Fruit fly (Drosophila melanogaster): Measurements from ENCODE around the gene Drak.
A peak's percentile ranks its signal among the peaks of the same experiment; 100 is the strongest.

Drak gene

DNA sequence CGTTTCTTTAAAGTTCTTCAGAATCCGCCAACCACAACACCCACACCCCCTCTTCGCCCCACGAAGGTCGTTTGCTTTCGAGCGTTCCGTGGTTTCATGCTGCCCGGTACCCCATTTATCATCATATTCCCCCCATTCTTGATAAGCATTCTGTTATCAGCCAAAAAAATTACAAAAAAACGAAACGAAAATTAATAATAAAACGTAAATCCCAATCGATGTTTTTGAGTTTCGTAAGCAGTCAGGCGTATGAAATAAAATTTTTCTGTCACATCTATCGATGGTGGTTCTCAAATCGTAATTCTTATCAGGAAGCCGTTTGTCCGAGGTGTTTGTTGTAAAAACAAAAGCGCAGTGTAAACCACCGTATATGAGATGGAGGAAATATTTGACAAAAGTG lies 2.5 kb downstream of the Drak start (continued):
- TF ChIP-seq CG14441 (GFP tag; IDR thresholded peaks at IDR 0.05) = 0 out of 2 replicates have a peak, but pooled peaks have one; percentile 21
- no peak for TF ChIP-seq kni (GFP tag; optimal IDR thresholded peaks at IDR 0.05)
- no peak for TF ChIP-seq CG7556 (GFP tag; optimal IDR thresholded peaks at IDR 0.05)
- TF ChIP-seq CG10321 (GFP tag; IDR thresholded peaks at IDR 0.05) = no peak
- TF ChIP-seq CG7372 (GFP tag; IDR thresholded peaks at IDR 0.05) = no peak
- TF ChIP-seq GATAe (GFP tag; conservative IDR thresholded peaks at IDR 0.05) = 0 out of 2 replicates have a peak, but pooled peaks have one; percentile 18
- TF ChIP-seq HLH4C (GFP tag; IDR thresholded peaks at IDR 0.05; ENCODE audit: partially characterized antibody) = no peak
- TF ChIP-seq cg (GFP tag; optimal IDR thresholded peaks at IDR 0.05) = no peak
- TF ChIP-seq Opbp (GFP tag; IDR thresholded peaks at IDR 0.05; ENCODE audit: partially characterized antibody) = no peak
- TF ChIP-seq CG14860 (GFP tag; IDR thresholded peaks at IDR 0.05; ENCODE audit: partially characterized antibody) = no peak
- TF ChIP-seq CG12659 (GFP tag; optimal IDR thresholded peaks at IDR 0.05) = no peak
- no peak for TF ChIP-seq CG3281 (GFP tag; optimal IDR thresholded peaks at IDR 0.05)
- no peak for TF ChIP-seq CG2129 (GFP tag; IDR thresholded peaks at IDR 0.05; ENCODE audit: partially characterized antibody)
- peak; percentile 36 for TF ChIP-seq grn (GFP tag; optimal IDR thresholded peaks at IDR 0.05)
- no peak for TF ChIP-seq CG12769 (tag; optimal IDR thresholded peaks at IDR 0.05)
- no peak for TF ChIP-seq Nf-YB (GFP tag; optimal IDR thresholded peaks at IDR 0.05)
- TF ChIP-seq Fer3 (tag; optimal IDR thresholded peaks at IDR 0.05) = no peak
- no peak for TF ChIP-seq CG15269 (tag; optimal IDR thresholded peaks at IDR 0.05)
- TF ChIP-seq CG10979 (tag; optimal IDR thresholded peaks at IDR 0.05) = no peak
- no peak for TF ChIP-seq CG2712 (tag; optimal IDR thresholded peaks at IDR 0.05)
- TF ChIP-seq CG16779 (GFP tag; IDR thresholded peaks at IDR 0.05) = no peak
- TF ChIP-seq chm (GFP tag; IDR thresholded peaks at IDR 0.05) = no peak

DNA sequence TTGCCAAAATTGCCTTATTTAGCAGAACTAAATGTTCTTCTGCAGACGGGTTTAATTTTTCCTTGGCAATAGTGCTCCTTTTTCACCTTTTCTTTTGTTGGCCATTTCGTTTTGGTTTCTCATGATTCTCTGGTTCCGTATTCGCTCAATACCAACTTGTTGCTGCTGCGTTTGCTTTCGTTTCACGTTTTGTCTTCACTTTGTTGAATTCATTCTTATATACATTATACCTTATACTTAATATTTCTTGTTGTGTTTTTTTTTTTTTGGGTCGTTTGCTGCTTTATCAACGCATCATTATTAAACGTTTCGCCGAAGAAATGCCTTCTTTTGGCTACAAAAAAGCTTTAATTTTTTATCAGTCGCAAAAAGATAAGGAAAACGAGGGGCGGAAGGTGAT lies 3.3 kb downstream of the Drak start:
- TF ChIP-seq lbe (GFP tag; optimal IDR thresholded peaks at IDR 0.05) (peak; percentile 14), CG1792 (GFP tag; optimal IDR thresholded peaks at IDR 0.05) (no peak), vfl (GFP tag; optimal IDR thresholded peaks at IDR 0.05) (no peak), Elba2 (GFP tag; optimal IDR thresholded peaks at IDR 0.05) (no peak)

DNA sequence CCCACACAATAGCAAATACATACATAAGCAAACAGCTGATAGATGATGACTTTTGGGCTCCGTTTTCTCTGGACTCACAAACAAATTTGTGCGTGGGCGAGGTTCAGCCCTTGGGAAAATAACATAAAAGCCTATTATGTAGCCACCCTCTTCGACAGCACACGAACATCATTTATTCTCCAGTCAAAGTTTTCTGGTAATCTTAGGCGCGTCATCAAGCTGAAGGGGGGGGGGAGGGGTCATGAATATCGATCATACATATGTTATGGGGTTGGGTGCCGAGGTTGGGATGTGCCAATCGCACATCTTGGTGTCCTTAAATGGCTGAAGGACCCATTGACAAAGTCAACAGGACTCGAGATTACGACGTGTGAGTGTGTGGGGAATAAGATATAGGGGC lies 5.2 kb downstream of the Drak start:
- TF ChIP-seq crol (GFP tag; IDR thresholded peaks at IDR 0.05) = peak; percentile 34; the same call in 1 of the 2 replicates
- 0 out of 3 replicates have a peak, but pooled peaks have one; percentile 23 for TF ChIP-seq sr (GFP tag; IDR thresholded peaks at IDR 0.05)
- TF ChIP-seq scrt (GFP tag; optimal IDR thresholded peaks at IDR 0.05) = peak; percentile 10
- peak in 1 of 2 experiments; percentile 22 for TF ChIP-seq crp (GFP tag; optimal IDR thresholded peaks at IDR 0.05)
- TF ChIP-seq CG13624 (GFP tag; optimal IDR thresholded peaks at IDR 0.05) = no peak
- peak; percentile 59 for TF ChIP-seq onecut (GFP tag; IDR thresholded peaks at IDR 0.05)
- peak; percentile 3 for TF ChIP-seq CG18599 (GFP tag; optimal IDR thresholded peaks at IDR 0.05)
- TF ChIP-seq mirr (GFP tag; optimal IDR thresholded peaks at IDR 0.05) = peak; percentile 17
- TF ChIP-seq Hr51 (GFP tag; optimal IDR thresholded peaks at IDR 0.05) = peak in 1 of 2 experiments; percentile 35
- no peak for TF ChIP-seq CG7556 (GFP tag; optimal IDR thresholded peaks at IDR 0.05)
- TF ChIP-seq abd-A (tag; optimal IDR thresholded peaks at IDR 0.05) = peak; percentile 96
- no peak for TF ChIP-seq twi (tag; optimal IDR thresholded peaks at IDR 0.05)
- TF ChIP-seq CG3407 (GFP tag; optimal IDR thresholded peaks at IDR 0.05) = no peak
- no peak for TF ChIP-seq Kr (GFP tag; optimal IDR thresholded peaks at IDR 0.05)
- TF ChIP-seq CG13894 (tag; optimal IDR thresholded peaks at IDR 0.05) = peak; percentile 80
- TF ChIP-seq pho (GFP tag; optimal IDR thresholded peaks at IDR 0.05) = no peak
- TF ChIP-seq Sin3A (optimal IDR thresholded peaks at IDR 0.05) = no peak

All from whole organism, embryonic.